Worm (Caenorhabditis elegans) whole organism, L3 larva: ENCODE data around the gene srxa-7.

Experiments used
- ceh-16 ChIP-seq: sonication (generic microtip); optimal IDR thresholded peaks from 2 replicates; lab custom pipeline; 2017; ENCODE audit warnings: missing biosample characterization, missing genetic modification characterization
- daf-12 ChIP-seq: fragments of 150-350 bp; optimal IDR thresholded peaks from 2 replicates; lab custom pipeline; 2014; ENCODE audit warnings: missing biosample characterization, missing genetic modification reagents, missing genetic modification characterization
- hmg-11 ChIP-seq: sonication (generic microtip); optimal IDR thresholded peaks from 2 replicates; lab custom pipeline; 2016; ENCODE audit warnings: missing genetic modification characterization, missing compliant biosample characterization
- lin-39 ChIP-seq: fragments of 150-350 bp; optimal IDR thresholded peaks from 2 replicates; lab custom pipeline; 2018; ENCODE audit warnings: missing biosample characterization, missing genetic modification reagents, missing genetic modification characterization
- nhr-77 ChIP-seq: fragments of 150-350 bp; optimal IDR thresholded peaks from 2 replicates; lab custom pipeline; 2014; ENCODE audit warnings: missing biosample characterization, missing genetic modification characterization
- pqm-1 ChIP-seq: fragments of 150-350 bp; optimal IDR thresholded peaks from 2 replicates; lab custom pipeline; 2017; ENCODE audit warnings: missing biosample characterization, missing genetic modification characterization, inconsistent platforms
- unc-39 ChIP-seq: sonication (generic microtip); optimal IDR thresholded peaks from 4 replicates; lab custom pipeline; 2017; ENCODE audit warnings: missing biosample characterization, missing genetic modification characterization
- ztf-4 ChIP-seq: fragments of 150-350 bp; optimal IDR thresholded peaks from 2 replicates; lab custom pipeline; 2014; ENCODE audit warnings: missing biosample characterization, missing genetic modification characterization

ce11 chrV:16269556-16269955 lies 37.8 kb upstream of the srxa-7 start, which contains the start of the genes fbxa-2 and T13F3.8:
- TF ChIP-seq ztf-4 (tag; lab: Kevin White, UChicago) (no peak), hmg-11 (tag; lab: Kevin White, UChicago) (no peak), nhr-77 (tag; lab: Kevin White, UChicago) (no peak), pqm-1 (tag; lab: Kevin White, UChicago) (no peak), unc-39 (tag; lab: Kevin White, UChicago) (no peak), ceh-16 (tag; lab: Kevin White, UChicago) (no peak), lin-39 (tag; lab: Kevin White, UChicago) (no peak), daf-12 (tag; lab: Kevin White, UChicago) (no peak)
